Worm (Caenorhabditis elegans) whole organism, L4 larva: ENCODE data around the gene icl-1.
"Not testable (repeated sequence)": the region's sequence is repeated elsewhere in the genome, so short reads cannot be mapped to it uniquely, and the experiment has no call there.

ENCODE experiments used
- D1046.2 ChIP-seq: fragments of 200-800 bp; sonication (Bioruptor generic); IDR thresholded peaks from 2 replicates; pipeline ENCODE4 v1.3.6; 2022; ENCODE audit warnings: missing genetic modification characterization, missing compliant biosample characterization
- F10B5.3 ChIP-seq: sonication (generic microtip); optimal IDR thresholded peaks from 2 replicates; lab custom pipeline; 2016; ENCODE audit warnings: mild to moderate bottlenecking, missing genetic modification characterization, missing compliant biosample characterization
- F26F4.8 ChIP-seq: fragments of 200-800 bp; sonication (Bioruptor generic); conservative IDR thresholded peaks from 2 replicates; pipeline ENCODE4 v1.3.6; 2022; ENCODE audit warnings: missing genetic modification characterization, missing compliant biosample characterization
- F37D6.2 ChIP-seq: sonication (generic microtip); optimal IDR thresholded peaks from 2 replicates; lab custom pipeline; 2016; ENCODE audit warnings: mild to moderate bottlenecking, missing genetic modification characterization, missing compliant biosample characterization
- F44E2.7 ChIP-seq: fragments of 200-800 bp; sonication (Bioruptor generic); IDR thresholded peaks from 2 replicates; pipeline ENCODE4 v2.1.2; 2022; ENCODE audit warnings: missing genetic modification characterization, missing compliant biosample characterization
- T20F7.1 ChIP-seq: fragments of 200-800 bp; sonication (Bioruptor generic); optimal IDR thresholded peaks from 2 replicates; lab custom pipeline; 2018; ENCODE audit warnings: mild to moderate bottlenecking, missing genetic modification characterization, missing compliant biosample characterization
- Y105C5A.15 ChIP-seq: fragments of 200-800 bp; sonication (Bioruptor generic); IDR thresholded peaks from 2 replicates; pipeline ENCODE4 v1.3.6; 2022; ENCODE audit warnings: missing genetic modification characterization, missing compliant biosample characterization
- Y48G9A.11 ChIP-seq: fragments of 200-800 bp; sonication (Bioruptor generic); IDR thresholded peaks from 2 replicates; pipeline ENCODE4 v1.3.6; 2022; ENCODE audit warnings: missing genetic modification reagents, missing genetic modification characterization, missing compliant biosample characterization
- Y5F2A.4 ChIP-seq: fragments of 200-800 bp; sonication (Bioruptor generic); optimal IDR thresholded peaks from 2 replicates; lab custom pipeline; 2018; ENCODE audit warnings: mild to moderate bottlenecking, missing genetic modification characterization, missing compliant biosample characterization
- Y75B8A.6 ChIP-seq: fragments of 200-800 bp; sonication (Bioruptor generic); IDR thresholded peaks from 2 replicates; pipeline ENCODE4 v1.3.6; 2022; ENCODE audit warnings: missing genetic modification reagents, missing genetic modification characterization, missing compliant biosample characterization
- ZK337.2 ChIP-seq: fragments of 200-800 bp; sonication (Bioruptor generic); IDR thresholded peaks from 2 replicates; pipeline ENCODE4 v1.3.6; 2022; ENCODE audit warnings: missing genetic modification reagents, missing genetic modification characterization, missing compliant biosample characterization
- arid-1 ChIP-seq: fragments of 200-800 bp; sonication (Bioruptor generic); conservative IDR thresholded peaks from 2 replicates; pipeline ENCODE4 v1.3.6; 2022; ENCODE audit warnings: missing genetic modification reagents, missing genetic modification characterization, missing compliant biosample characterization
- attf-4 ChIP-seq: sonication (generic microtip); optimal IDR thresholded peaks from 3 replicates; lab custom pipeline; 2017; ENCODE audit warnings: missing biosample characterization, missing genetic modification characterization
- ceh-20 ChIP-seq: fragments of 200-800 bp; sonication (Bioruptor generic); IDR thresholded peaks from 2 replicates; pipeline ENCODE4 v1.3.6; 2022; ENCODE audit warnings: missing genetic modification reagents, missing genetic modification characterization, missing compliant biosample characterization
- ceh-82 ChIP-seq: sonication (generic microtip); optimal IDR thresholded peaks from 2 replicates; lab custom pipeline; 2017; ENCODE audit warnings: missing biosample characterization, missing genetic modification characterization
- ctbp-1 ChIP-seq: fragments of 200-800 bp; sonication (Bioruptor generic); IDR thresholded peaks from 2 replicates; pipeline ENCODE4 v1.3.6; 2022; ENCODE audit warnings: missing genetic modification reagents, missing genetic modification characterization, missing compliant biosample characterization
- dmd-6 ChIP-seq: fragments of 200-800 bp; sonication (Bioruptor generic); IDR thresholded peaks from 2 replicates; pipeline ENCODE4 v1.3.6; 2022; ENCODE audit warnings: missing genetic modification reagents, missing genetic modification characterization, missing compliant biosample characterization
- dmd-8 ChIP-seq: fragments of 200-800 bp; sonication (Bioruptor generic); IDR thresholded peaks from 2 replicates; pipeline ENCODE4 v1.3.6; 2022; ENCODE audit warnings: missing genetic modification characterization, missing compliant biosample characterization
- hmg-1.1 ChIP-seq: fragments of 200-800 bp; sonication (Bioruptor generic); IDR thresholded peaks from 2 replicates; pipeline ENCODE4 v1.3.6; 2022; ENCODE audit warnings: missing genetic modification reagents, missing genetic modification characterization, missing compliant biosample characterization
- lim-7 ChIP-seq: fragments of 200-800 bp; sonication (Bioruptor generic); IDR thresholded peaks from 2 replicates; pipeline ENCODE4 v1.3.6; 2022; ENCODE audit warnings: missing genetic modification characterization, missing compliant biosample characterization
- lin-1 ChIP-seq: fragments of 200-800 bp; sonication (Bioruptor generic); IDR thresholded peaks from 2 replicates; pipeline ENCODE4 v1.3.6; 2022; ENCODE audit warnings: missing genetic modification reagents, missing genetic modification characterization, missing compliant biosample characterization
- mdt-29 ChIP-seq: fragments of 200-800 bp; sonication (Bioruptor generic); IDR thresholded peaks from 2 replicates; pipeline ENCODE4 v1.3.6; 2022; ENCODE audit warnings: missing genetic modification reagents, missing genetic modification characterization, missing compliant biosample characterization
- mep-1 ChIP-seq: fragments of 150-350 bp; sonication (generic microtip); optimal IDR thresholded peaks from 3 replicates; lab custom pipeline; 2014; ENCODE audit warnings: missing biosample characterization, missing genetic modification characterization
- nhr-10 ChIP-seq: fragments of 150-350 bp; optimal IDR thresholded peaks from 2 replicates; lab custom pipeline; 2014; ENCODE audit warnings: missing biosample characterization, missing genetic modification characterization
- nhr-41 ChIP-seq: fragments of 200-800 bp; sonication (Bioruptor generic); IDR thresholded peaks from 2 replicates; pipeline ENCODE4 v1.3.6; 2022; ENCODE audit warnings: missing genetic modification reagents, missing genetic modification characterization, missing compliant biosample characterization
- pha-4 ChIP-seq, 2 experiments: fragments of 150-350 bp in 1 of 2; fragments of 200-800 bp in 1 of 2; sonication (Bioruptor generic) in 1 of 2; IDR thresholded peaks in 1 of 2; optimal IDR thresholded peaks in 1 of 2; 2 replicates each; pipeline versions ENCODE4 v1.3.6 to Lab custom; 2014 to 2022; ENCODE audit warnings: missing genetic modification characterization in 2 of 2, missing genetic modification reagents in 2 of 2, missing biosample characterization in 1 of 2, missing compliant biosample characterization in 1 of 2
- php-3 ChIP-seq: fragments of 200-800 bp; sonication (Bioruptor generic); IDR thresholded peaks from 2 replicates; pipeline ENCODE4 v1.3.6; 2022; ENCODE audit warnings: missing genetic modification reagents, missing genetic modification characterization, missing compliant biosample characterization
- rbr-2 ChIP-seq: sonication (generic microtip); optimal IDR thresholded peaks from 2 replicates; lab custom pipeline; 2016; ENCODE audit warnings: missing genotype, missing genetic modification characterization, missing compliant biosample characterization
- tra-1 ChIP-seq: fragments of 200-800 bp; sonication (Bioruptor generic); IDR thresholded peaks from 2 replicates; pipeline ENCODE4 v1.3.6; 2022; ENCODE audit warnings: missing genetic modification reagents, missing genetic modification characterization, missing compliant biosample characterization
- unc-62 ChIP-seq, 3 experiments: fragments of 150-350 bp in 1 of 3; sonication (generic microtip); optimal IDR thresholded peaks in 2 of 3; peaks in 1 of 3; 1 replicate in 1 of 3; 2 replicates in 2 of 3; lab custom pipeline; 2014 to 2017; ENCODE audit warnings: missing biosample characterization in 3 of 3, missing genetic modification characterization in 3 of 3, missing genetic modification reagents in 3 of 3, missing genotype in 1 of 3
- vab-7 ChIP-seq: fragments of 200-800 bp; sonication (Bioruptor generic); IDR thresholded peaks from 2 replicates; pipeline ENCODE4 v1.3.6; 2022; ENCODE audit warnings: missing genetic modification reagents, missing genetic modification characterization, missing compliant biosample characterization
- zfp-2 ChIP-seq: sonication (generic microtip); optimal IDR thresholded peaks from 2 replicates; lab custom pipeline; 2016; ENCODE audit warnings: mild to moderate bottlenecking, missing genetic modification characterization, missing compliant biosample characterization
- zip-2 ChIP-seq: fragments of 150-350 bp; optimal IDR thresholded peaks from 2 replicates; lab custom pipeline; 2014; ENCODE audit warnings: missing biosample characterization, missing genetic modification characterization
- ztf-7 ChIP-seq: fragments of 150-350 bp; optimal IDR thresholded peaks from 2 replicates; lab custom pipeline; 2014; ENCODE audit warnings: missing biosample characterization, missing genetic modification characterization

The icl-1 gene

DNA sequence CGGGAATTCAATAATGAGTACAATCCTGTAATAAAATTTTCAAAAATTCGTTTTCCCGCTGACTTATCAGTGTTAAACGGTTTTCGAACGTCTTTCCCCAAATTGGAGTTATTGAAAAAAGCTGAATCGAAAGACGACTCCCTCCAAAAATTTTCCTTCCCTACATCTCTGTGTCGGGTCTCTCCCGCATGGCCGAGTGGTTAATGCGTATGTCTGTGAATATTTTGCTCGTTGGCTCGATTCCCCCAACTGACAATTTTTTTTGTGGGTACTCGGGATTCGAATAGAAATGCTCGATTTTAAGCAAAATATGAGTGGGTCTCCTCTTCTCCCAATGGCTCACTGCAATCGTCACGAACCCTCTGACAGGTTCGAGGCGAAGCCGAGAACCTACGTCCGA lies 21.4 kb downstream of the icl-1 start:
- TF ChIP-seq ctbp-1: peak; percentile 48; the same call in 1 of the 2 replicates
- 0 out of 2 replicates have a peak, but pooled peaks have one; percentile 34 for TF ChIP-seq Y48G9A.11 (GFP tag; lab: Robert Waterston, UW)
- peak; percentile 51 for TF ChIP-seq dmd-6
- peak; percentile 71; the same call in 1 of the 2 replicates for TF ChIP-seq F26F4.8 (GFP tag; lab: Robert Waterston, UW)
- peak; percentile 57; the same call in 1 of the 2 replicates for TF ChIP-seq php-3 (GFP tag; lab: Robert Waterston, UW)
- peak; percentile 66 for TF ChIP-seq hmg-1.1 (GFP tag; lab: Robert Waterston, UW)
- TF ChIP-seq arid-1 (GFP tag; lab: Robert Waterston, UW): peak; percentile 68
- peak; percentile 73 for TF ChIP-seq vab-7
- peak; percentile 59; the same call in 1 of the 2 replicates for TF ChIP-seq tra-1 (GFP tag; lab: Robert Waterston, UW)
- TF ChIP-seq dmd-8 (GFP tag; lab: Robert Waterston, UW): peak; percentile 88
- TF ChIP-seq Y105C5A.15 (GFP tag; lab: Robert Waterston, UW): 0 out of 2 replicates have a peak, but pooled peaks have one; percentile 28
- TF ChIP-seq nhr-41 (GFP tag; lab: Robert Waterston, UW): peak; percentile 11; the same call in 1 of the 2 replicates
- TF ChIP-seq Y75B8A.6 (GFP tag; lab: Robert Waterston, UW): 0 out of 2 replicates have a peak, but pooled peaks have one; percentile 24
- TF ChIP-seq D1046.2 (GFP tag; lab: Robert Waterston, UW): 0 out of 2 replicates have a peak, but pooled peaks have one; percentile 65
- TF ChIP-seq lin-1 (GFP tag; lab: Robert Waterston, UW): peak; percentile 51; the same call in 1 of the 2 replicates
- peak; percentile 87 for TF ChIP-seq lim-7 (GFP tag; lab: Robert Waterston, UW)
- TF ChIP-seq pha-4 (GFP tag; IDR thresholded peaks at IDR 0.05; lab: Robert Waterston, UW): peak; percentile 51; the same call in 1 of the 2 replicates
- TF ChIP-seq pha-4 (tag; optimal IDR thresholded peaks at IDR 0.05; lab: Kevin White, UChicago): not testable (repeated sequence)
- TF ChIP-seq, all 104 proteins: peak for 17; not testable (repeated sequence) for 87

DNA sequence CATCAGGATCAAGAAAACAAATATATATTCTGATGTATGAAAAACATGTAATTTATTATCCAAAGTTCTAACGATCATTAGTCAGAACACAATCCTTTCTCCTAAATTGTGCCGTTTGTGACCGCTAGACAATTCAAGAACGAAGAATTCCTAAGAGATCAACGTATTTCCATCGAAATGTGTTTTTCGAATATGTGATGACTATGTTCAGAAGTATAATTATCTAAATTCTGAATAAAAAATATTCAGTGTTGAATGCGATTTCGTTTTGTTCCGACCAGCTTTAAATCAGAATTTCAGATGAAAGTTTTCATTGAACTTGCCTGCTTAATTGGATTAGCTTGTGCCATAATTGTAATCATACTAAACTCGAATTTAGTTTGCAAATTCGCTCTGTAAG lies 25.5 kb downstream of the icl-1 start, which contains the start of gene srbc-37:
Gene srbc-37, plus strand, starts transcription at position 301 of the 400 bp plus-strand sequence.
- TF ChIP-seq F44E2.7 (GFP tag; lab: Robert Waterston, UW) (no peak), nhr-41 (GFP tag; lab: Robert Waterston, UW) (no peak), ztf-7 (no peak), F37D6.2 (tag; lab: Kevin White, UChicago) (no peak), ceh-82 (tag; lab: Kevin White, UChicago) (no peak), rbr-2 (tag; lab: Kevin White, UChicago) (no peak), ZK337.2 (GFP tag; lab: Robert Waterston, UW) (no peak), zfp-2 (tag; lab: Kevin White, UChicago) (no peak), Y5F2A.4 (GFP tag; lab: Kevin White, UChicago) (no peak), F10B5.3 (tag; lab: Kevin White, UChicago) (no peak), F26F4.8 (GFP tag; lab: Robert Waterston, UW) (no peak), T20F7.1 (GFP tag; lab: Kevin White, UChicago) (no peak), nhr-10 (no peak)

DNA sequence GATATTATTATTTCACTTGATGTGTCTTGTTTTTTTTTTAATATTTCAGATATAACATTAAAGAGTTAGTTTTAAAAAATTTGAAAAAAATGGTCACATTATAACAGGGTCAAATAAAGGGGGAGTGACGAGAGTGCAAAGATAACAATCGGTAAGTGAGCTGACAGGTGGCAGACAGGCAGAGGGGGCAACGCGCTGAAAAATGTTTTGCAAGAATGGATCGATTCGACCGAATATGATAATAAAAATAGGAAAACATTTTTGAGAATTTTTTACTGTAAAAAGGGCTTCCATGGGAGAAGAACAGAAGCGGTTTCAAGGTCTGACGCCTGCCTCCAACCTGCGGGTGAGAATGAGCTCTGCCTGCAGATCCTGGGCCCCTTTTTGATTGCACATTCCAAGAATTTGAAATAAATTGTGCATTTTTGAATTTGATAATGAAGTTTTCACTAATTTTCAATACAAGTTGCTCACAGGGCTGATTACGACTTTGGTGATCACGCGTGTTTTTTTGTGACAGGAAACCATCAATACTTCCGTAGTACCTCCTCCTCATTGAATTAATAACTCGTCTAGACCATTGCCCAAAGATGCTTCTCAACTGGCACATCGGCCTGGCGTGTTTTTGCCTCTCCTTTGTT lies 28.2 kb downstream of the icl-1 start, which contains the start of the genes ugt-29 and srx-5:
Gene ugt-29, minus strand, starts transcription at position 101 of the 641 bp plus-strand sequence.
Gene srx-5, plus strand, starts transcription at position 591 of the 641 bp plus-strand sequence.
- TF ChIP-seq attf-4 (tag; lab: Kevin White, UChicago): no peak
- TF ChIP-seq dmd-6: 0 out of 2 replicates have a peak, but pooled peaks have one; percentile 27
- TF ChIP-seq, all 104 proteins: peak for 1

DNA sequence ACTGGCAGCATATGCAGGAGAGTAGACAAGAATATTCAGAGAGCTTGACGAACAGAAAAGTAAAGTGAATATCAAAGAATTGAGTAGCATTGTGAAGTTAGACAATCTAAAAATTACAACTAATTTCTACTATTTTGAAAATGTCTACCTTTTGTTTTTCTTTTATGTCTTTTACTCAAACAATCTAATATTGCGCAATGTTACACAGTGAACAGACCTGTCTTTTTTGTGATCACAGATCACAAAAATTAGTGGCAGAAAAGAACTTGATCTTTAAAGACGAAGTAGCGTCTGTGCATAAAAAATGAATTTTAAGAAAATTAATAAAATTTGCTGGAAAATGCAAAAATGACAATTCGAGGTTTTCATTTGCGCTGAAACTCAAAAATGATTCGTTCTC lies 28.8 kb downstream of the icl-1 start:
- TF ChIP-seq zip-2 (tag; lab: Kevin White, UChicago) (peak; percentile 92), nhr-10 (no peak)

DNA sequence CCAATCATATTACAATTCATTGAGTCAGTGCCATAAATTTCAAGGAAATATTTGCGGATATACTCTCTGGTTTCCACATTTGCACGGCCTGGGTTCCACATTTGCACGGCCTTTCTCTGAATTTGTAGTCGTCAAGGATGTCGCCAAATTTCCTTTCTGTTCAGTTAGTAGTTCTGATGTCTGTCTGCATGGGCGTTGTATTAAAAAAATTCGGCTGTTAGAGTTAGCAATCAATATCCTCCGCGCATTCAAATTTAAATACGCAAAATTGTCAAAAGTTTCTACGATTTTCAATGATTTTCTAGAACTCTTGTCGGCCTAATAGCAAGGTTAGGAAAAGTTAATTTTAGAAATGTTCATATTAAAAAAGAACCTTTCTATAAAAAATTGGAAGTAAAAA lies 31.9 kb downstream of the icl-1 start, which contains the start of gene srj-52:
Gene srj-52, minus strand, starts transcription at position 101 of the 400 bp plus-strand sequence.
- TF ChIP-seq unc-62 (GFP tag; optimal IDR thresholded peaks at IDR 0.05 in 1 of 2; lab: Kevin White, UChicago) (peak in 1 of 2 experiments; percentile 57), unc-62 (tag; optimal IDR thresholded peaks at IDR 0.05; lab: Kevin White, UChicago) (no peak), mep-1 (tag; lab: Kevin White, UChicago) (no peak), ceh-20 (GFP tag; lab: Robert Waterston, UW) (no peak), mdt-29 (GFP tag; lab: Robert Waterston, UW) (no peak)
